Worm (Caenorhabditis elegans) whole organism, midembryonic: ENCODE data around the gene F46C3.7.

Source experiments
- flt-1 ChIP-seq: fragments of 200-800 bp; sonication (Bioruptor generic); IDR thresholded peaks from 2 replicates; pipeline ENCODE4 v1.3.6; 2022; ENCODE audit warnings: missing genetic modification characterization, missing compliant biosample characterization
- med-1 ChIP-seq: sonication (generic microtip); optimal IDR thresholded peaks from 2 replicates; lab custom pipeline; 2017; ENCODE audit warnings: missing genetic modification characterization, mild to moderate bottlenecking, missing compliant biosample characterization, antibody characterized with exemption, missing genetic modification reagents; ENCODE audit not compliant: insufficient read depth
- ztf-29 ChIP-seq: fragments of 200-800 bp; sonication (Bioruptor generic); IDR thresholded peaks from 2 replicates; pipeline ENCODE4 v1.3.6; 2022; ENCODE audit warnings: missing genetic modification reagents, missing genetic modification characterization, missing compliant biosample characterization

ce11 chrX:11418667-11419066 is 21.2 kb upstream of the F46C3.7 start, which contains the start of gene F46C3.2:
- no peak for TF ChIP-seq flt-1 (GFP tag; lab: Robert Waterston, UW)
- no peak for TF ChIP-seq med-1
- no peak for TF ChIP-seq ztf-29 (GFP tag; lab: Robert Waterston, UW)
